Worm (Caenorhabditis elegans) whole organism, L3 larva: ENCODE measurements around the gene F55A11.6.

Experiments
- elt-1 ChIP-seq: fragments of 150-350 bp; optimal IDR thresholded peaks from 2 replicates; lab custom pipeline; 2014; ENCODE audit warnings: missing biosample characterization, missing genetic modification characterization
- elt-2 ChIP-seq: sonication (generic microtip); optimal IDR thresholded peaks from 2 replicates; lab custom pipeline; 2016; ENCODE audit warnings: missing genetic modification reagents, mild to moderate bottlenecking, missing genetic modification characterization, missing compliant biosample characterization
- elt-3 ChIP-seq, 3 experiments: fragments of 150-350 bp in 1 of 3; sonication (generic microtip) in 2 of 3; optimal IDR thresholded peaks; 2 replicates in 2 of 3; 4 replicates in 1 of 3; lab custom pipeline; 2014 to 2017; ENCODE audit warnings: missing biosample characterization in 3 of 3, missing genetic modification characterization in 3 of 3
- fos-1 ChIP-seq: fragments of 150-350 bp; optimal IDR thresholded peaks from 2 replicates; lab custom pipeline; 2014; ENCODE audit warnings: missing biosample characterization, missing genetic modification characterization
- lin-15B ChIP-seq: fragments of 150-350 bp; optimal IDR thresholded peaks from 2 replicates; lab custom pipeline; 2014; ENCODE audit warnings: missing biosample characterization, missing genetic modification characterization
- lin-39 ChIP-seq: fragments of 150-350 bp; optimal IDR thresholded peaks from 2 replicates; lab custom pipeline; 2018; ENCODE audit warnings: missing biosample characterization, missing genetic modification reagents, missing genetic modification characterization
- nhr-11 ChIP-seq: fragments of 150-350 bp; optimal IDR thresholded peaks from 2 replicates; lab custom pipeline; 2014; ENCODE audit warnings: missing biosample characterization, missing genetic modification characterization
- nhr-28 ChIP-seq: fragments of 150-350 bp; optimal IDR thresholded peaks from 2 replicates; lab custom pipeline; 2014; ENCODE audit warnings: missing biosample characterization, missing genetic modification characterization
- pha-4 ChIP-seq: fragments of 150-350 bp; optimal IDR thresholded peaks from 2 replicates; lab custom pipeline; 2014; ENCODE audit warnings: missing biosample characterization, missing genetic modification reagents, missing genetic modification characterization
- snpc-4 ChIP-seq: fragments of 150-350 bp; optimal IDR thresholded peaks from 2 replicates; lab custom pipeline; 2014; ENCODE audit warnings: missing biosample characterization, missing genetic modification characterization
- unc-39 ChIP-seq: sonication (generic microtip); optimal IDR thresholded peaks from 4 replicates; lab custom pipeline; 2017; ENCODE audit warnings: missing biosample characterization, missing genetic modification characterization
- unc-62 ChIP-seq: fragments of 150-350 bp; sonication (generic microtip); optimal IDR thresholded peaks from 4 replicates; lab custom pipeline; 2014; ENCODE audit warnings: missing biosample characterization, missing genetic modification reagents, missing genetic modification characterization
- ztf-11 ChIP-seq: fragments of 150-350 bp; optimal IDR thresholded peaks from 2 replicates; lab custom pipeline; 2014; ENCODE audit warnings: missing biosample characterization, missing genetic modification characterization

DNA sequence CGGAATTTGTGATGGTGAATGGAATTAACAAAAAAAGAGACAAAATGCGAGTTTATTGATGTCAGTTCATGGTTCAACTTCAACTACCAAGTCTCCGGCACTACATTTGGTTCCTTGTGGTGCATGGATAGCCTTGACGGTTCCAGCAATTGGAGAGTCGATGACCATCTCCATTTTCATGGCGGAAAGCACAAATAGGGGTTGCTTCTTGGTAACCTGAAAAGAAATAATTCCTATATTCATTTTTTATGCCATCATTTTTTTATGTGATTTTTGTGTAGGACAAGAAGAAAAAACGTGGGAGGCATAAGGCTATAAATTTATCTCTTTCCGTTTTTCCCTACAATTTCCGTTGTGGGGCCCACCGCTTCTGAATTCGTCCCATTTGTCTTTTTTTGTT, 41.4 kb downstream of the F55A11.6 start:
- no peak for TF ChIP-seq nhr-28
- no peak for TF ChIP-seq nhr-11 (tag; lab: Kevin White, UChicago)
- TF ChIP-seq fos-1, result no peak
- TF ChIP-seq elt-1 (tag; lab: Kevin White, UChicago), result no peak
- no peak for TF ChIP-seq elt-2 (tag; lab: Kevin White, UChicago)
- no peak for TF ChIP-seq unc-62
- no peak for TF ChIP-seq lin-39 (tag; lab: Kevin White, UChicago)
- no peak for TF ChIP-seq unc-39 (tag; lab: Kevin White, UChicago)
- no peak for TF ChIP-seq pha-4
- TF ChIP-seq snpc-4 (tag; lab: Kevin White, UChicago), result no peak
- TF ChIP-seq lin-15B (tag; lab: Kevin White, UChicago), result no peak
- TF ChIP-seq ztf-11 (tag; lab: Kevin White, UChicago), result no peak
- TF ChIP-seq elt-3 (tag; optimal IDR thresholded peaks at IDR 0.05; lab: Kevin White, UChicago), result no peak
